Fruit fly (Drosophila melanogaster): ENCODE measurements around the gene poe.

- TF ChIP-seq H2.0 (GFP tag; IDR thresholded peaks at IDR 0.05) (no peak), Rx (GFP tag; IDR thresholded peaks at IDR 0.05) (no peak), CG7271 (tag; optimal IDR thresholded peaks at IDR 0.05) (no peak), CG10462 (GFP tag; optimal IDR thresholded peaks at IDR 0.05) (peak; percentile 12)
Measured at dm6 chr2L:8080645-8081044, 9.2 kb upstream of the poe start.
